Worm (Caenorhabditis elegans): ENCODE measurements around the gene K02B2.6.

K02B2.6 gene

DNA sequence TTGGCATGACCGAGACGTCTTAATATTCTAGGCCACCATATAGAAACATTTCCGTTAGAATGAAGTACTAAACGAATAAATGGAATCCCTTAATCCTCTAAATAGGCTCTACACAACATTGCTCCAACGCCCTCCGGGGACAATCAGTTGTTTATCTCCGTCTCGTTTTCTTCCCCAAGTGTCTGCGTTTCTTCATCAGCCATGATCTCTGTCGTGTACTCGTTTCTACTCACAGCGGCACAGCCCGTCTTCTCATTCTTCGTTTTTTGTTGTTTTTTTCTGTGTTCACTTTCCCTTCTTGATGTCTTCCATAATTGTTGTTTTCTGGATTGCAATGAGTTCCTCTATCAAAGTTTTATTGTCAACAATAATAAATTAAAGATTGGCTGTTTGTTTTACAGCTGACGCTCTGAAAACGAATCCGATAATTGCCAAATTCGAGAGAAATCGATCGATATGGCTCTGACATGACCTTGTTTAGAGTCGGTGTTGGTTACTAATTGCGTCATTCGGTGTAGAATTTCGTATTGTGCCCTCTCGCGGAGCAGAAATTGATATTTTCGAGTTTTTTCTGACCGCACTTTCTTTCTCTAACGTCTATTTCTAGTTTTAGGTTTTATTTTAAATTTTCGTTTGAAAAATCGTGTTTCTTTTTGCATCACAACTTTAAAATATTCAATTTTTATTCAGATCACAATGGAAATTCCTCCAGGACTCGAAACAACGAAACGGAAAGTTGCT is 20.7 kb downstream of the K02B2.6 start, which contains the start of gene pfkb-1.2:
TSS of gene pfkb-1.2 (plus strand) at position 691 of the 741 bp plus-strand sequence.
- TF ChIP-seq unc-39 (tag; optimal IDR thresholded peaks at IDR 0.05) (no peak), ces-1 (GFP tag; optimal IDR thresholded peaks at IDR 0.05) (peak; percentile 50), bed-3 (GFP tag; optimal IDR thresholded peaks at IDR 0.05) (no peak), sem-2 (GFP tag; optimal IDR thresholded peaks at IDR 0.05) (no peak), unc-62 (GFP tag; optimal IDR thresholded peaks at IDR 0.05) (no peak), hlh-1 (tag; optimal IDR thresholded peaks at IDR 0.05) (no peak), nhr-2 (tag; optimal IDR thresholded peaks at IDR 0.05) (peak; percentile 18), drap-1 (GFP tag; optimal IDR thresholded peaks at IDR 0.05) (no peak), zip-8 (tag; optimal IDR thresholded peaks at IDR 0.05) (no peak), unc-120 (tag; optimal IDR thresholded peaks at IDR 0.05; ENCODE audit: poor library complexity, severe bottlenecking) (no peak), sptf-1 (tag; optimal IDR thresholded peaks at IDR 0.05) (no peak), nhr-28 (tag; optimal IDR thresholded peaks at IDR 0.05) (no peak), snpc-4 (tag; optimal IDR thresholded peaks at IDR 0.05) (no peak), ham-2 (GFP tag; optimal IDR thresholded peaks at IDR 0.05) (no peak), blmp-1 (tag; optimal IDR thresholded peaks at IDR 0.05) (no peak)

DNA sequence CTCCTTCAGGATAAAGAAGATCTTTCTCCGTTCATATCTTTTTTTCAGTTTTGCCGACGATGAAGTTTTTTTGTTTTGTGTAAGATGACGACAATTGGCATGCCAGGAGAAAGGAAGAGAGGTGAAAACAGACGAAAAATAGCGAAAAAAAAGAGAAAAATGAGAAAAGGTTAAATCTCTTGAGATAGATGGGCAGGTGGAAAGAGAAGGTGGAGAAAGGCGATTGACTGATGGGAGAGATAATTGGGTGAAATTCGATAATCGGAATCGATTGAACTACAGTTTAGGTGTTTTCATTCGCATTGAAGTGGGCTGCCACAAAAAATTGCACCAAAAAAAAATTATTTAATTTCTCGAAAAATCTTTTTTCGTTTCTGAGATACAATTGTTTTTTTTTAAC is 21.5 kb downstream of the K02B2.6 start:
- no peak for TF ChIP-seq drap-1 (GFP tag; optimal IDR thresholded peaks at IDR 0.05)
- TF ChIP-seq ceh-39 (tag; optimal IDR thresholded peaks at IDR 0.05) = no peak
- no peak for TF ChIP-seq sem-2 (GFP tag; optimal IDR thresholded peaks at IDR 0.05)

DNA sequence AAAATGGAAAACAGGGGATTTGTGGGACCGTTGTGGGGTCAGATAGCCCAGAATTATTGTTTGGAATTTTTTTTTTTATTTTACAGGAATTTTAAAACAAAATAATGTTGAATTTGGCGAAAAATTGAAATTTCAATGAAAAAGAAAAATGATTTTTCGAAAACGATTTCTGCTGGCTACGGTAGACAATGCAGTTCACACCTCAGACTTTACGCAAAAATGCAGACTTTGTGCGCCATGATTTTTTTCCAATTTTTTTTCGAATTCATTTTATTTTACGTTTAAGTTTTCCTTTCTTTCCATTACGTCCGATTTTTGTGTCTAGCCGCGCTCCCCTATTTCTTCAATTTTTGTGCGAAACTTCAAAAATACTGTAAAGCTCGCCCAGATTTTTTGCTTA is 22.2 kb downstream of the K02B2.6 start:
- TF ChIP-seq lsy-2 (tag; optimal IDR thresholded peaks at IDR 0.05) (peak; percentile 76), mab-5 (tag; optimal IDR thresholded peaks at IDR 0.05) (no peak)

DNA sequence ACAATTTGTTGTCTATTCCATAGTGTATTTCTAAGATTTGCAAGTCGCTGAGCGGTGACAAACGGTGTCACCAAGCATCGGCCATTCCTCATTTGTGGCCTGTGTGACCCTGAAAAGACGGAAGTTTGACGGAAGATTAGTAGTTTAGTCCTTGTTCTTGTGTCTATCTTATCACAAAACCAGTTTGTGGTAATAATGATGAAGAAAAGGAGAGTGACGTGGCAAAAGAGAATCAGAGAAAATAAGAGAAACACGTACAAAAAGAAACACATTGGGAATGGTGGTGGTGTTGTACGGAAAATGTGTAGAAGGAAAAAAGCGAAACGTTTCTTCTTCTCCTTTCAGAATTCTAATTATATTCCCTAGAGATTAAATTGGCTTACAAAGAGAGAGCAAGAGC is 22.9 kb downstream of the K02B2.6 start, which contains the start of gene mcu-1:
TSS of gene mcu-1 (minus strand) at position 109 of the 400 bp plus-strand sequence.
- TF ChIP-seq lin-32 (GFP tag; optimal IDR thresholded peaks at IDR 0.05) = no peak
- no peak for TF ChIP-seq nhr-2 (tag; optimal IDR thresholded peaks at IDR 0.05)
- TF ChIP-seq zip-8 (tag; optimal IDR thresholded peaks at IDR 0.05) = no peak
- TF ChIP-seq lin-13 (tag; optimal IDR thresholded peaks at IDR 0.05) = no peak
- TF ChIP-seq ces-1 (GFP tag; optimal IDR thresholded peaks at IDR 0.05) = peak; percentile 18

DNA sequence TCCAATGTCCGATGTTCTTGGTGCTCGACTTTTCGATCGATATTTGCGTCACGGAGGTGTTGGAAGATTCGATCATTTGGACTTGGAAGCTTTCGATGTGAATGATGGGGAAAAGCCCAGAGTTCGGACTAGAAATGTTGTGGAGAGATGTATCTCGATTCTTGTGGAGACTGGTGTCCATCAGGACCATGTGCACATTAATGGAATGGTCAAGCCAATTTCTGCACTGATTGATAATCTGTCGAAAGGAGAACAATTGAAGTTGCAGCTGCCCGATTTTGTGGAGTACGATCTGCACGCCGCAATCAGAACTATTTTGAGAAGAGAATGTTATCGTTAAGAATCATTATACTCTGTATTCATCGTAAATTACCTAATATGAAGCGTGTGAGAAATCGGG is 25.0 kb downstream of the K02B2.6 start:
- TF ChIP-seq lin-32 (GFP tag; optimal IDR thresholded peaks at IDR 0.05) (no peak), bed-3 (GFP tag; optimal IDR thresholded peaks at IDR 0.05) (no peak), nhr-76 (tag; optimal IDR thresholded peaks at IDR 0.05) (no peak), lsy-2 (tag; optimal IDR thresholded peaks at IDR 0.05) (no peak), nhr-2 (tag; optimal IDR thresholded peaks at IDR 0.05) (no peak), unc-62 (GFP tag; optimal IDR thresholded peaks at IDR 0.05) (no peak), nhr-28 (tag; optimal IDR thresholded peaks at IDR 0.05) (no peak), cnd-1 (tag; optimal IDR thresholded peaks at IDR 0.05) (no peak), lin-13 (tag; optimal IDR thresholded peaks at IDR 0.05) (no peak), unc-120 (tag; optimal IDR thresholded peaks at IDR 0.05; ENCODE audit: poor library complexity, severe bottlenecking) (no peak), ceh-39 (tag; optimal IDR thresholded peaks at IDR 0.05) (no peak), snpc-4 (tag; optimal IDR thresholded peaks at IDR 0.05) (no peak), sptf-1 (tag; optimal IDR thresholded peaks at IDR 0.05) (no peak)

DNA sequence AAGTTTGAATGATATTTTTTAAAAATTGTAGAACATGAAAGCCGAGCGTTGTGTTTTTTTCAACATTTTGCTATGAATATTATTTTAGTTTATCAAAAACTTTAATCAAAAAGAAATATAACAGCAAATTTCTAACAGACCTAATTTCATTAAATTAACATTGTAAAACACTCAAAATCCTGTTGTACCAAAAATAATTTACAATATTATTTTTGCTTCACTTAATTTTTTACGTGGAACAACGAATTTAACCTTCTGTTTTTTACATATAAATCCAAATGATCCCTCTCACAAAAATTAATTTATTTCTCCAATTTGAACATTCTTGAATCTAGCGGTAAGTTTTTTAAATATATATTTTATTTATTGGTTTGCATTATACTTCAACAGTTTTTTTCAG is 28.0 kb downstream of the K02B2.6 start, which contains the start of gene H32C10.1:
TSS of gene H32C10.1 (plus strand) at position 301 of the 400 bp plus-strand sequence.
- TF ChIP-seq mep-1 (tag; optimal IDR thresholded peaks at IDR 0.05) = no peak

DNA sequence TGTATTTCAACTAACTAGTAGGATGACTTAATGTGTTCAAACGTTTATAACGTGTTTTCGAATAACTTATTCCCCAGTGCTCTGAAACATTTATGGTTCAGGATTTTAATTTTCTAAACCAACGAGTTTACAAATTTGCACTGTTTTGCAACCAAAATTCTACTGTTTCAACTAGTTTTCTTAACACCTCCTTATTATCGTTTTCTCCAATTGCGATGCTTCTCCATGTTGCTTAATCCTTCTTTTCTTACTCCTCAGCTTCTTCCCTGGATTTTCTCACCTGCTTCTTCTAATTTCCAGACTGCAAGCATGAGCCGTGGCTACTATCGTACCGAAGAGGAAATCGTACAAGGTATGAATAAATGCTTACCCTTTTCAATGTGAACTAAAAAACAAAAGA is 31.7 kb downstream of the K02B2.6 start, which contains the start of gene lin-33:
TSS of gene lin-33 (plus strand) at position 301 of the 400 bp plus-strand sequence.
- TF ChIP-seq sptf-1 (tag; optimal IDR thresholded peaks at IDR 0.05) = no peak
- TF ChIP-seq drap-1 (GFP tag; optimal IDR thresholded peaks at IDR 0.05) = no peak
- no peak for TF ChIP-seq mls-2 (tag; optimal IDR thresholded peaks at IDR 0.05)
- TF ChIP-seq M03D4.4 (tag; optimal IDR thresholded peaks at IDR 0.05) = no peak
- no peak for TF ChIP-seq lsy-2 (tag; optimal IDR thresholded peaks at IDR 0.05)
- TF ChIP-seq blmp-1 (tag; optimal IDR thresholded peaks at IDR 0.05) = no peak
- TF ChIP-seq nhr-76 (tag; optimal IDR thresholded peaks at IDR 0.05) = no peak
